Fruit fly (Drosophila melanogaster) whole organism, prepupa: Measurements from ENCODE around the gene CG42752.

ENCODE experiments used
- Eip93F ChIP-seq: fragments of 200-800 bp; sonication (Bioruptor generic); optimal IDR thresholded peaks from 2 replicates; lab custom pipeline; 2016; ENCODE audit warnings: missing biosample characterization, mild to moderate bottlenecking, missing genetic modification characterization
- Sox102F ChIP-seq: fragments of 200-800 bp; sonication (Bioruptor generic); optimal IDR thresholded peaks from 2 replicates; lab custom pipeline; 2016; ENCODE audit warnings: missing biosample characterization, mild to moderate bottlenecking, missing genetic modification characterization
- Sox14 ChIP-seq: fragments of 200-800 bp; sonication (Bioruptor generic); optimal IDR thresholded peaks from 3 replicates; lab custom pipeline; 2016; ENCODE audit warnings: missing biosample characterization, missing genetic modification characterization
- svp ChIP-seq: fragments of 200-800 bp; sonication (Bioruptor generic); peaks from one replicate; lab custom pipeline; 2016; ENCODE audit warnings: missing biosample characterization, missing genetic modification characterization

DNA sequence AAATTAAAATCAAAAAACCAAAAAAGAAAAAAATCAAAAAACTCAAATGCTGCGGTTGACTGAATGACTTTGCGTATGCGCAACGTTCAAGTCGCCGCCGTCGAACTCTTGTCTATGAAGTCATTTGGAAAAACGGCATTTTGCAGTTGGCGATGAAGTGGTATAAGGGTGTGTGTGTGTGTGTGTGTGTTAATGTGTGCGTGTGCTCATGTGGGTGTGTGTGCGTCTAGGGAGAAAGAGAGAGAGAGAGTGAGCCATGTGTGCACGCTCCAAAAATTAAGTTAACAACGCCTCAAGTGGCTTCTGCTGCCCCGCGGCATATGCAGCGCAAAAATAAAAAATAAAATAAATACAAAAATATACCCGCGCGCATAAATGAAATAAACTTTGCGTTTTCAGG is 37.5 kb upstream of the CG42752 start:
- TF ChIP-seq svp: no peak
- no peak for TF ChIP-seq Sox14 (GFP tag; lab: Kevin White, UChicago)
- no peak for TF ChIP-seq Eip93F (GFP tag; lab: Kevin White, UChicago)
- TF ChIP-seq Sox102F (GFP tag; lab: Kevin White, UChicago): no peak
